Worm (Caenorhabditis elegans) whole organism, mixed stage, embryonic: ENCODE data around the gene C07A12.18.

Experiments
- ces-1 ChIP-seq: fragments of 150-350 bp; optimal IDR thresholded peaks from 2 replicates; lab custom pipeline; 2014; ENCODE audit warnings: missing biosample characterization, missing genetic modification reagents, missing genetic modification characterization
- ham-2 ChIP-seq: fragments of 200-800 bp; sonication (Bioruptor generic); optimal IDR thresholded peaks from 2 replicates; lab custom pipeline; 2018; ENCODE audit warnings: mild to moderate bottlenecking, missing genetic modification characterization, missing compliant biosample characterization
- lin-13 ChIP-seq: fragments of 150-350 bp; optimal IDR thresholded peaks from 2 replicates; lab custom pipeline; 2014; ENCODE audit warnings: missing biosample characterization, missing genetic modification characterization
- lsy-2 ChIP-seq: fragments of 150-350 bp; optimal IDR thresholded peaks from 2 replicates; lab custom pipeline; 2014; ENCODE audit warnings: missing biosample characterization, missing genetic modification characterization
- nhr-12 ChIP-seq: fragments of 150-350 bp; optimal IDR thresholded peaks from 2 replicates; lab custom pipeline; 2014; ENCODE audit warnings: missing biosample characterization, missing genetic modification characterization
- nhr-2 ChIP-seq: fragments of 150-350 bp; optimal IDR thresholded peaks from 2 replicates; lab custom pipeline; 2014; ENCODE audit warnings: missing biosample characterization, missing genetic modification characterization
- nhr-237 ChIP-seq: fragments of 150-350 bp; optimal IDR thresholded peaks from 2 replicates; lab custom pipeline; 2014; ENCODE audit warnings: missing biosample characterization, missing genetic modification characterization
- nhr-28 ChIP-seq: fragments of 150-350 bp; optimal IDR thresholded peaks from 2 replicates; lab custom pipeline; 2014; ENCODE audit warnings: missing biosample characterization, missing genetic modification characterization
- nhr-76 ChIP-seq: sonication (generic microtip); optimal IDR thresholded peaks from 2 replicates; lab custom pipeline; 2017; ENCODE audit warnings: missing biosample characterization, missing genetic modification characterization
- snpc-4 ChIP-seq: fragments of 150-350 bp; optimal IDR thresholded peaks from 2 replicates; lab custom pipeline; 2014; ENCODE audit warnings: missing biosample characterization, missing genetic modification characterization
- sptf-1 ChIP-seq: sonication (generic microtip); optimal IDR thresholded peaks from 2 replicates; lab custom pipeline; 2017; ENCODE audit warnings: mild to moderate bottlenecking, missing genetic modification characterization, moderate library complexity, missing compliant biosample characterization
- ztf-11 ChIP-seq: fragments of 150-350 bp; optimal IDR thresholded peaks from 2 replicates; lab custom pipeline; 2014; ENCODE audit warnings: missing biosample characterization, missing genetic modification characterization

DNA sequence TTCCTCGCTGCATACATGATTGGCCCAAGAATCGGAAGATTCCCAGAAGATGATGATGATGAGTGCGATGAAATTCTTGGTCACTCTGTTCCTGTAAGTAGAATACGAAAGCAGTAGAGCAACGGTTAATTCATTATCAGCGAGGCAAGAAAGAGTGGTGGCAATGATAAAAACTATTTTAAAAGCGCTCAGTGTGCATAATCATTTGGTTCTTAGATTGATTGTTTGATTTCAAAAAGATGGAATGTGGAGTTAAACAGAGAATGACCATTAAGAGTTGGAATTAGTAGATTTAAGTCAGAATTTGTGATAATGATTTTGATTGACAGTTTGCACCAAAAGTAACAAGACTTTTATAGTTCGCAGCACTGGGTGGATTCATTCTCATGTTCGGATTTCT is 17.4 kb upstream of the C07A12.18 start:
- no peak for TF ChIP-seq nhr-237 (tag; lab: Kevin White, UChicago)
- no peak for TF ChIP-seq nhr-76
- no peak for TF ChIP-seq nhr-2 (tag; lab: Kevin White, UChicago)
- no peak for TF ChIP-seq lin-13 (tag; lab: Kevin White, UChicago)
- no peak for TF ChIP-seq snpc-4 (tag; lab: Kevin White, UChicago)
- no peak for TF ChIP-seq nhr-12 (tag; lab: Kevin White, UChicago)
- TF ChIP-seq ham-2 (GFP tag; lab: Kevin White, UChicago): no peak
- no peak for TF ChIP-seq lsy-2 (tag; lab: Kevin White, UChicago)
- TF ChIP-seq sptf-1 (tag; lab: Kevin White, UChicago): no peak
- TF ChIP-seq ztf-11: no peak
- no peak for TF ChIP-seq nhr-28
- TF ChIP-seq ces-1: no peak
